Worm (Caenorhabditis elegans) whole organism, L3 larva: ENCODE data around the gene ZK185.1.

Experiments
- aly-2 ChIP-seq: fragments of 150-350 bp; optimal IDR thresholded peaks from 2 replicates; lab custom pipeline; 2014; ENCODE audit warnings: missing biosample characterization, missing genetic modification characterization
- ceh-16 ChIP-seq: sonication (generic microtip); optimal IDR thresholded peaks from 2 replicates; lab custom pipeline; 2017; ENCODE audit warnings: missing biosample characterization, missing genetic modification characterization
- ceh-28 ChIP-seq: fragments of 150-350 bp; optimal IDR thresholded peaks from 2 replicates; lab custom pipeline; 2014; ENCODE audit warnings: missing biosample characterization, missing genetic modification reagents, missing genetic modification characterization
- ceh-82 ChIP-seq: fragments of 150-350 bp; optimal IDR thresholded peaks from 2 replicates; lab custom pipeline; 2014; ENCODE audit warnings: missing biosample characterization, missing genetic modification characterization
- ceh-9 ChIP-seq: sonication (generic microtip); optimal IDR thresholded peaks from 2 replicates; lab custom pipeline; 2018; ENCODE audit warnings: missing biosample characterization, missing genetic modification characterization
- daf-12 ChIP-seq: fragments of 150-350 bp; optimal IDR thresholded peaks from 2 replicates; lab custom pipeline; 2014; ENCODE audit warnings: missing biosample characterization, missing genetic modification reagents, missing genetic modification characterization
- egl-27 ChIP-seq: sonication (generic microtip); optimal IDR thresholded peaks from 4 replicates; lab custom pipeline; 2017; ENCODE audit warnings: missing biosample characterization, missing genetic modification reagents, missing genetic modification characterization
- elt-1 ChIP-seq: fragments of 150-350 bp; optimal IDR thresholded peaks from 2 replicates; lab custom pipeline; 2014; ENCODE audit warnings: missing biosample characterization, missing genetic modification characterization
- elt-2 ChIP-seq: sonication (generic microtip); optimal IDR thresholded peaks from 2 replicates; lab custom pipeline; 2016; ENCODE audit warnings: missing genetic modification reagents, mild to moderate bottlenecking, missing genetic modification characterization, missing compliant biosample characterization
- elt-3 ChIP-seq, 3 experiments: fragments of 150-350 bp in 1 of 3; sonication (generic microtip) in 2 of 3; optimal IDR thresholded peaks; 2 replicates in 2 of 3; 4 replicates in 1 of 3; lab custom pipeline; 2014 to 2017; ENCODE audit warnings: missing biosample characterization in 3 of 3, missing genetic modification characterization in 3 of 3
- eor-1 ChIP-seq, 2 experiments: fragments of 150-350 bp; optimal IDR thresholded peaks; 2 replicates each; lab custom pipeline; 2014 to 2018; ENCODE audit warnings: missing biosample characterization in 2 of 2, missing genetic modification characterization in 2 of 2
- fkh-2 ChIP-seq: fragments of 150-350 bp; optimal IDR thresholded peaks from 2 replicates; lab custom pipeline; 2014; ENCODE audit warnings: missing biosample characterization, missing genetic modification reagents, missing genetic modification characterization
- fos-1 ChIP-seq: fragments of 150-350 bp; optimal IDR thresholded peaks from 2 replicates; lab custom pipeline; 2014; ENCODE audit warnings: missing biosample characterization, missing genetic modification characterization
- hmg-11 ChIP-seq: sonication (generic microtip); optimal IDR thresholded peaks from 2 replicates; lab custom pipeline; 2016; ENCODE audit warnings: missing genetic modification characterization, missing compliant biosample characterization
- lin-15B ChIP-seq: fragments of 150-350 bp; optimal IDR thresholded peaks from 2 replicates; lab custom pipeline; 2014; ENCODE audit warnings: missing biosample characterization, missing genetic modification characterization
- lin-39 ChIP-seq: fragments of 150-350 bp; optimal IDR thresholded peaks from 2 replicates; lab custom pipeline; 2018; ENCODE audit warnings: missing biosample characterization, missing genetic modification reagents, missing genetic modification characterization
- mdl-1 ChIP-seq: fragments of 150-350 bp; optimal IDR thresholded peaks from 2 replicates; lab custom pipeline; 2014; ENCODE audit warnings: missing biosample characterization, missing genetic modification characterization
- mml-1 ChIP-seq: fragments of 150-350 bp; sonication (generic microtip); optimal IDR thresholded peaks from 3 replicates; lab custom pipeline; 2014; ENCODE audit warnings: missing biosample characterization, missing genetic modification characterization
- nhr-11 ChIP-seq: fragments of 150-350 bp; optimal IDR thresholded peaks from 2 replicates; lab custom pipeline; 2014; ENCODE audit warnings: missing biosample characterization, missing genetic modification characterization
- nhr-12 ChIP-seq: fragments of 150-350 bp; optimal IDR thresholded peaks from 2 replicates; lab custom pipeline; 2014; ENCODE audit warnings: missing biosample characterization, missing genetic modification characterization
- nhr-23 ChIP-seq: fragments of 150-350 bp; optimal IDR thresholded peaks from 2 replicates; lab custom pipeline; 2014; ENCODE audit warnings: missing biosample characterization, missing genetic modification reagents, missing genetic modification characterization
- nhr-25 ChIP-seq: sonication (generic microtip); optimal IDR thresholded peaks from 2 replicates; lab custom pipeline; 2017; ENCODE audit warnings: missing biosample characterization, missing genetic modification characterization
- nhr-28 ChIP-seq: fragments of 150-350 bp; optimal IDR thresholded peaks from 2 replicates; lab custom pipeline; 2014; ENCODE audit warnings: missing biosample characterization, missing genetic modification characterization
- nhr-43 ChIP-seq: sonication (generic microtip); optimal IDR thresholded peaks from 2 replicates; lab custom pipeline; 2016; ENCODE audit warnings: mild to moderate bottlenecking, missing genetic modification characterization, missing compliant biosample characterization; ENCODE audit not compliant: poor library complexity, severe bottlenecking
- nhr-67 ChIP-seq: fragments of 150-350 bp; optimal IDR thresholded peaks from 2 replicates; lab custom pipeline; 2014; ENCODE audit warnings: missing biosample characterization, missing genetic modification characterization
- pha-4 ChIP-seq: fragments of 150-350 bp; optimal IDR thresholded peaks from 2 replicates; lab custom pipeline; 2014; ENCODE audit warnings: missing biosample characterization, missing genetic modification reagents, missing genetic modification characterization
- pqm-1 ChIP-seq: fragments of 150-350 bp; optimal IDR thresholded peaks from 2 replicates; lab custom pipeline; 2017; ENCODE audit warnings: missing biosample characterization, missing genetic modification characterization, inconsistent platforms
- sea-2 ChIP-seq: fragments of 150-350 bp; sonication (generic microtip); optimal IDR thresholded peaks from 4 replicates; lab custom pipeline; 2014; ENCODE audit warnings: missing biosample characterization, missing genetic modification reagents, missing genetic modification characterization
- skn-1 ChIP-seq: fragments of 150-350 bp; optimal IDR thresholded peaks from 2 replicates; lab custom pipeline; 2014; ENCODE audit warnings: missing biosample characterization, missing genetic modification characterization
- snpc-4 ChIP-seq: fragments of 150-350 bp; optimal IDR thresholded peaks from 2 replicates; lab custom pipeline; 2014; ENCODE audit warnings: missing biosample characterization, missing genetic modification characterization
- tbx-2 ChIP-seq: sonication (generic microtip); optimal IDR thresholded peaks from 2 replicates; lab custom pipeline; 2016; ENCODE audit warnings: mild to moderate bottlenecking, missing genetic modification characterization, missing compliant biosample characterization
- unc-62 ChIP-seq: fragments of 150-350 bp; sonication (generic microtip); optimal IDR thresholded peaks from 4 replicates; lab custom pipeline; 2014; ENCODE audit warnings: missing biosample characterization, missing genetic modification reagents, missing genetic modification characterization
- zag-1 ChIP-seq: fragments of 150-350 bp; optimal IDR thresholded peaks from 2 replicates; lab custom pipeline; 2014; ENCODE audit warnings: missing biosample characterization, missing genetic modification characterization
- ztf-11 ChIP-seq: fragments of 150-350 bp; optimal IDR thresholded peaks from 2 replicates; lab custom pipeline; 2014; ENCODE audit warnings: missing biosample characterization, missing genetic modification characterization
- ztf-4 ChIP-seq: fragments of 150-350 bp; optimal IDR thresholded peaks from 2 replicates; lab custom pipeline; 2014; ENCODE audit warnings: missing biosample characterization, missing genetic modification characterization

Gene ZK185.1

DNA sequence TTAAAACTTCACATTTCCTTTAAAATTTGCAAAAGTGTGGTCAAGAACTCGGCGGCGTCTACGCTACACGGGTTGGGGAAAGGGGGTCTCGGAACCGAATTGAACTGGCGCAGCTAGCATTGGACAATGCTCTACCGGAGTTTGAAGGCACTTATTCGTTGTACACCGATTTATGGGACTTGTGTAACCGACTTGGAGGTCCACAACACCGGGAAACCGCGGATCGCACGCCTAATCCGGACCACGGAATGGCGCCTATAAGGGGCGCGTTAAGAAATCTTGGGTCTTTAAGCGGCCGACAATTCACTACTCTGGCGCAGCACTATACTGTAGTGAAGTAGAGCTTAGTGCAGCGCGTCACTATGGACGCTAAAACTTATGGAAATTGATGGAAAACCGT is 9.7 kb upstream of the ZK185.1 start:
- TF ChIP-seq nhr-11 (tag; lab: Kevin White, UChicago) (no peak), snpc-4 (peak; percentile 77)
- TF ChIP-seq, all 47 proteins: peak for 1

DNA sequence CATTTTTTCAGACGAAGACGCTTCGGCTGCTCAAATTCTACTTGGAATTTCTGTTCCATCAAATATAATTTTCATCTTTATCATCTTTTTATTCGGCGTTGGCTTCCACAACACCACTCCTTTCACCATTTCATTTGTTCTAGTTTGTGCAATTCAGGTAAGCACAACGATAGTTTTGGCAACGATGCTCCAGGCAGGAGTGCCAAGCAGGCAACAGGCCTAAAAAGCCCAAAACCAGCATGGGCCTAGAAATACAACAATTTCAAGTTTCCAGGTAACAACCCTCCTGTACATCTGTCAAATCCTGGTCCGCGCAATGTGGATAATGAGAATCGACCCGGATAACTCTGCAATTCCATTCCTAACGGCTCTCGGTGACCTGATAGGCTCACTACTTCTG is 7.2 kb upstream of the ZK185.1 start:
- TF ChIP-seq nhr-11 (tag; lab: Kevin White, UChicago), result no peak
- no peak for TF ChIP-seq fos-1
- no peak for TF ChIP-seq lin-15B (tag; lab: Kevin White, UChicago)
- TF ChIP-seq unc-62 (GFP tag; lab: Kevin White, UChicago), result no peak
- no peak for TF ChIP-seq ztf-4 (tag; lab: Kevin White, UChicago)
- TF ChIP-seq egl-27, result no peak
- no peak for TF ChIP-seq ceh-82 (tag; lab: Kevin White, UChicago)
- no peak for TF ChIP-seq nhr-12 (tag; lab: Kevin White, UChicago)
- TF ChIP-seq ztf-11 (tag; lab: Kevin White, UChicago), result no peak
- no peak for TF ChIP-seq tbx-2
- TF ChIP-seq ceh-9 (tag; lab: Kevin White, UChicago), result no peak
- TF ChIP-seq pha-4 (tag; lab: Kevin White, UChicago), result no peak
- TF ChIP-seq hmg-11, result no peak
- no peak for TF ChIP-seq aly-2 (tag; lab: Kevin White, UChicago)
- TF ChIP-seq mml-1, result no peak

ce11 chrIV:4542972-4543371 is 5.4 kb upstream of the ZK185.1 start:
- no peak for TF ChIP-seq fos-1
- no peak for TF ChIP-seq ztf-4 (tag; lab: Kevin White, UChicago)
- TF ChIP-seq ceh-28 (tag; lab: Kevin White, UChicago), result no peak
- TF ChIP-seq ceh-82 (tag; lab: Kevin White, UChicago), result no peak
- TF ChIP-seq elt-3 (tag; optimal IDR thresholded peaks at IDR 0.05; lab: Kevin White, UChicago), result no peak
- TF ChIP-seq mdl-1 (tag; lab: Kevin White, UChicago), result no peak
- TF ChIP-seq nhr-11 (tag; lab: Kevin White, UChicago), result no peak
- TF ChIP-seq elt-2 (tag; lab: Kevin White, UChicago), result no peak
- TF ChIP-seq aly-2 (tag; lab: Kevin White, UChicago), result no peak
- TF ChIP-seq nhr-43 (tag; lab: Kevin White, UChicago), result no peak
- no peak for TF ChIP-seq eor-1 (tag; optimal IDR thresholded peaks at IDR 0.05; lab: Kevin White, UChicago)
- TF ChIP-seq unc-62 (GFP tag; lab: Kevin White, UChicago), result no peak
- TF ChIP-seq zag-1 (tag; lab: Kevin White, UChicago), result no peak

ce11 chrIV:4544215-4544614 is 4.1 kb upstream of the ZK185.1 start:
- TF ChIP-seq ceh-28 (tag; lab: Kevin White, UChicago) (no peak), skn-1 (tag; lab: Kevin White, UChicago) (no peak), nhr-28 (tag; lab: Kevin White, UChicago) (no peak), elt-2 (tag; lab: Kevin White, UChicago) (peak; percentile 83), pqm-1 (tag; lab: Kevin White, UChicago) (peak; percentile 75), pha-4 (tag; lab: Kevin White, UChicago) (peak; percentile 13)
- TF ChIP-seq, all 47 proteins: peak for 3

DNA sequence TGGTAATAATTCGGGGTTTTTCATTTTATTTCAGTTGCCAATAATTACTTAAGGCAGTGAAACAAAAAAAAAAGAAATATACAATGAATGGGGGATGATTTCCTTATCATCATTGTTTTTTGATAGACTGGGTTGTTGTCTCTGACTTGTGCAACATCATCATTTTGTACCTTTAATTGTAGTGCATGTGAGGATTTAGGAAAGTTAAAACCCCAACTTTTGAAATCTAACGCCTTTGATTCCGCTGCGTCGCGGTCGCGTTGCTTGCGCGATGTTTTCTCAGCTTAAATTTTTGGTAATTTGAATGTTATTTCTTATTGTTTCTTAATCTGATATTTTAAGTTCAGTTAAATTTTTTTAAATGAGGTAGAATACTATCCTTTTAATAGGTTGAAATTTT is 2.5 kb upstream of the ZK185.1 start, which contains the start of gene ZK185.5:
Gene ZK185.5, minus strand, starts transcription at position 101 of the 400 bp plus-strand sequence.
- TF ChIP-seq ceh-82 (tag; lab: Kevin White, UChicago), result no peak
- TF ChIP-seq hmg-11, result no peak
- TF ChIP-seq pqm-1 (tag; lab: Kevin White, UChicago), result no peak
- TF ChIP-seq daf-12 (tag; lab: Kevin White, UChicago), result no peak
- TF ChIP-seq ceh-16 (tag; lab: Kevin White, UChicago), result no peak
- no peak for TF ChIP-seq elt-1 (tag; lab: Kevin White, UChicago)
- TF ChIP-seq fkh-2 (tag; lab: Kevin White, UChicago), result no peak
- TF ChIP-seq skn-1 (tag; lab: Kevin White, UChicago), result no peak
- no peak for TF ChIP-seq tbx-2
- TF ChIP-seq sea-2 (GFP tag; lab: Kevin White, UChicago), result no peak
- no peak for TF ChIP-seq nhr-23 (tag; lab: Kevin White, UChicago)
- TF ChIP-seq nhr-25 (tag; lab: Kevin White, UChicago), result no peak
- no peak for TF ChIP-seq nhr-67 (tag; lab: Kevin White, UChicago)
- no peak for TF ChIP-seq lin-39
- TF ChIP-seq, all 47 proteins: peak for 0
